Fruit fly (Drosophila melanogaster): ENCODE data around the gene BoYb.

BoYb gene

dm6 chr3L:22863367-22864078 is 38.2 kb upstream of the BoYb start, which contains the start of gene CG33169 (continued):
- TF ChIP-seq yki (optimal IDR thresholded peaks at IDR 0.05) (no peak), grn (GFP tag; optimal IDR thresholded peaks at IDR 0.05) (peak; percentile 18), Myb (GFP tag; optimal IDR thresholded peaks at IDR 0.05) (peak; percentile 91), Fer1 (GFP tag; optimal IDR thresholded peaks at IDR 0.05) (no peak), CG10209 (GFP tag; optimal IDR thresholded peaks at IDR 0.05) (peak; percentile 87), rib (GFP tag; IDR thresholded peaks at IDR 0.05) (peak; percentile 89), az2 (GFP tag; optimal IDR thresholded peaks at IDR 0.05) (peak; percentile 68), HHEX (GFP tag; optimal IDR thresholded peaks at IDR 0.05) (peak; percentile 78), CG1024 (GFP tag; IDR thresholded peaks at IDR 0.05) (peak; percentile 55), esg (GFP tag; conservative IDR thresholded peaks at IDR 0.05) (no peak; the same call in 1 of the 2 replicates), pzg (GFP tag; optimal IDR thresholded peaks at IDR 0.05) (peak; percentile 99), CG11560 (tag; IDR thresholded peaks at IDR 0.05) (peak; percentile 67; the same call in 2 of the 3 replicates), amos (GFP tag; IDR thresholded peaks at IDR 0.05; ENCODE audit: partially characterized antibody) (peak; percentile 76), Poxn (GFP tag; IDR thresholded peaks at IDR 0.05) (no peak), CG8478 (optimal IDR thresholded peaks at IDR 0.05) (no peak), abd-A (tag; optimal IDR thresholded peaks at IDR 0.05) (no peak), CG10462 (GFP tag; optimal IDR thresholded peaks at IDR 0.05) (peak; percentile 16), grau (tag; optimal IDR thresholded peaks at IDR 0.05) (peak; percentile 70), CG10321 (GFP tag; IDR thresholded peaks at IDR 0.05) (peak; percentile 56; the same call in 1 of the 2 replicates), CG2129 (GFP tag; IDR thresholded peaks at IDR 0.05; ENCODE audit: partially characterized antibody) (peak; percentile 31), Asciz (GFP tag; optimal IDR thresholded peaks at IDR 0.05) (peak; percentile 49), lbe (GFP tag; optimal IDR thresholded peaks at IDR 0.05) (peak; percentile 30), lmd (GFP tag; IDR thresholded peaks at IDR 0.05) (peak; percentile 79), CG6654 (GFP tag; optimal IDR thresholded peaks at IDR 0.05) (no peak), Doc2 (GFP tag; IDR thresholded peaks at IDR 0.05) (peak; percentile 70; the same call in 1 of the 2 replicates), shn (GFP tag; optimal IDR thresholded peaks at IDR 0.05) (peak; percentile 90), Hr51 (GFP tag; optimal IDR thresholded peaks at IDR 0.05) (peak in 1 of 2 experiments; percentile 90), CG4854 (GFP tag; optimal IDR thresholded peaks at IDR 0.05) (peak; percentile 85), D19B (GFP tag; optimal IDR thresholded peaks at IDR 0.05) (peak; percentile 44), ATbp (GFP tag; optimal IDR thresholded peaks at IDR 0.05) (peak; percentile 67), CG6813 (GFP tag; optimal IDR thresholded peaks at IDR 0.05) (peak; percentile 43), MESR4 (GFP tag; optimal IDR thresholded peaks at IDR 0.05) (peak; percentile 90), mld (GFP tag; IDR thresholded peaks at IDR 0.05; ENCODE audit: partially characterized antibody) (no peak), Side (GFP tag; optimal IDR thresholded peaks at IDR 0.05) (peak; percentile 89), sug (tag; optimal IDR thresholded peaks at IDR 0.05) (peak; percentile 89), CG3995 (GFP tag; optimal IDR thresholded peaks at IDR 0.05) (peak; percentile 66), gsb-n (tag; optimal IDR thresholded peaks at IDR 0.05) (peak; percentile 43), Hmx (GFP tag; optimal IDR thresholded peaks at IDR 0.05) (no peak), CG31365 (tag; optimal IDR thresholded peaks at IDR 0.05) (peak; percentile 40), Mes4 (GFP tag; optimal IDR thresholded peaks at IDR 0.05) (peak; percentile 75), CkIIα-i1 (GFP tag; IDR thresholded peaks at IDR 0.05) (no peak), salm (tag; optimal IDR thresholded peaks at IDR 0.05) (peak; percentile 23), CG8765 (GFP tag; IDR thresholded peaks at IDR 0.05) (peak; percentile 79), CG4360 (GFP tag; IDR thresholded peaks at IDR 0.05) (peak; percentile 61; the same call in 1 of the 2 replicates), Mrtf (GFP tag; IDR thresholded peaks at IDR 0.05) (peak; percentile 75; the same call in 2 of the 3 replicates), CTCF (GFP tag; optimal IDR thresholded peaks at IDR 0.05) (peak; percentile 57), tap (tag; optimal IDR thresholded peaks at IDR 0.05) (peak; percentile 59), ems (GFP tag; optimal IDR thresholded peaks at IDR 0.05) (peak; percentile 86), CG12236 (GFP tag; optimal IDR thresholded peaks at IDR 0.05) (peak; percentile 63), CG3838 (GFP tag; optimal IDR thresholded peaks at IDR 0.05) (peak; percentile 85), sens (GFP tag) (peak; percentile 84)

All from whole organism, embryonic.